Fruit fly (Drosophila melanogaster): Measurements from ENCODE around the gene puc.

DNA sequence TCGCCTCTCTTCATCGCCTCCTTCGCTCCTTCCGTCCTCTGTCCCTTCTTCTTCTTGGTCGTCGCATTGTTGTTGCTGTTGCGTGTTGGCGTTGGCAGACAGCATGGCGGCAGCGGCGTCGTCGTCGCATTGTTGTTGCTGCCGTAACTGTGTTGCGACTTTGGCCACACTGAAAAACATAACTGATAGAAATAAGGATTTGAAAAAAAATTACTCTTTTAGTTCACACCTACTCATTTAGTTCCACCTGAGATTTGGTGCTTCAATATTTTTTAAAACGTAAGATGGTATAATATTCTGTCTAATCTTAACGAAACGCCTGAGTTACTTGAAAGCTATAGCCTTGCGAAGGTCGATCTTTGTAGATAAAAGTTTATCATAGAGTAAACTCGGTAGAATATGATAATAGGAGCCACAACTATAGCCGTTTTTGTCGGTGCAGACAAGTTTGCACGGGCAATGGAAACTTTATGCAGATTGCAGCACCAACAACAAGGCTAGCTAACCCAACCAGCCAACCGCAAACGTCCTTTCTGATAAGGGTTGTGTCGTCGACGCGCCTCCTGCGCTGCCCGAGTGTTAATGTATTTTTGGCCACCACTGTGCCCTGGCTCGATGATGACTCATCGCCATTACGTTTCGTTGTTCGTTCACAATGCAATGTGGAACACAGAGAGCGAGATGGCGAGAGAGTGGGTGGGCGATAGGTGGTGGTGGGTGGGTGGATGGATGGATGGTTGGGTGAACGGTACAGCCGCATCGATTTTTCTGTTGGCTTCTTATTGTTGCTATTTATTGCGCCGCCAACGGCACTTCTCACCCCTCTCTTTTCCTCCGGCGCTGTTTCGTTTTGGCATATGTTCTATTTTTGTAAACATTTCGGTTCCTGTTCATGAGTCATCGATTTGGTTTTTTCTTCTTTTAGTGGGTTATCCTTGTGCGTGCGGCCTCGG lies 8.0 kb downstream of the puc start:
- TF ChIP-seq rn (GFP tag; IDR thresholded peaks at IDR 0.05): 0 out of 2 replicates have a peak, but pooled peaks have one; percentile 19
- TF ChIP-seq Pif1B (GFP tag; optimal IDR thresholded peaks at IDR 0.05): peak; percentile 82
- TF ChIP-seq CG12605 (GFP tag; IDR thresholded peaks at IDR 0.05): peak; percentile 71
- TF ChIP-seq CG14655 (GFP tag; optimal IDR thresholded peaks at IDR 0.05): peak; percentile 91
- peak; percentile 83 for TF ChIP-seq Snoo (tag; optimal IDR thresholded peaks at IDR 0.05)
- peak; percentile 85 for TF ChIP-seq Pif1A (GFP tag; optimal IDR thresholded peaks at IDR 0.05)
- peak; percentile 96 for TF ChIP-seq CG15710 (tag; optimal IDR thresholded peaks at IDR 0.05)
- peak; percentile 72 for TF ChIP-seq EcR (GFP tag; optimal IDR thresholded peaks at IDR 0.05)
- TF ChIP-seq CG13204 (GFP tag; optimal IDR thresholded peaks at IDR 0.05): peak; percentile 71
- peak; percentile 92 for TF ChIP-seq CG34367 (tag; optimal IDR thresholded peaks at IDR 0.05)
